Worm (Caenorhabditis elegans) whole organism, L2 larva: ENCODE measurements around the gene act-2.

ENCODE experiments used
- C34F6.9 ChIP-seq: fragments of 150-350 bp; optimal IDR thresholded peaks from 2 replicates; lab custom pipeline; 2014; ENCODE audit warnings: missing biosample characterization, missing genetic modification characterization
- F13H6.1 ChIP-seq: sonication (generic microtip); optimal IDR thresholded peaks from 2 replicates; lab custom pipeline; 2016; ENCODE audit warnings: missing genetic modification characterization, missing compliant biosample characterization
- R02D3.7 ChIP-seq: fragments of 150-350 bp; optimal IDR thresholded peaks from 2 replicates; lab custom pipeline; 2014; ENCODE audit warnings: missing biosample characterization, missing genetic modification characterization
- Y55F3AM.14 ChIP-seq: fragments of 200-800 bp; sonication (Bioruptor generic); optimal IDR thresholded peaks from 2 replicates; lab custom pipeline; 2018; ENCODE audit warnings: mild to moderate bottlenecking, missing genetic modification characterization, missing compliant biosample characterization
- ama-1 ChIP-seq: fragments of 150-350 bp; optimal IDR thresholded peaks from 2 replicates; lab custom pipeline; 2018; ENCODE audit warnings: inconsistent platforms
- blmp-1 ChIP-seq: sonication (generic microtip); optimal IDR thresholded peaks from 2 replicates; lab custom pipeline; 2017; ENCODE audit warnings: missing genetic modification characterization, mild to moderate bottlenecking, missing compliant biosample characterization, antibody characterized with exemption, moderate library complexity; ENCODE audit not compliant: insufficient read depth
- ceh-16 ChIP-seq: fragments of 150-350 bp; optimal IDR thresholded peaks from 2 replicates; lab custom pipeline; 2014; ENCODE audit warnings: missing biosample characterization, missing genetic modification characterization
- ceh-82 ChIP-seq: fragments of 150-350 bp; optimal IDR thresholded peaks from 2 replicates; lab custom pipeline; 2014; ENCODE audit warnings: missing biosample characterization, missing genetic modification characterization
- crh-2 ChIP-seq: sonication (generic microtip); optimal IDR thresholded peaks from 2 replicates; lab custom pipeline; 2017; ENCODE audit warnings: missing biosample characterization, missing genetic modification characterization
- dmd-4 ChIP-seq: sonication (generic microtip); optimal IDR thresholded peaks from 2 replicates; lab custom pipeline; 2017; ENCODE audit warnings: missing biosample characterization, missing genetic modification characterization
- egl-27 ChIP-seq: sonication (generic microtip); optimal IDR thresholded peaks from 3 replicates; lab custom pipeline; 2017; ENCODE audit warnings: missing biosample characterization, missing genetic modification reagents, missing genetic modification characterization
- elt-1 ChIP-seq: fragments of 150-350 bp; optimal IDR thresholded peaks from 2 replicates; lab custom pipeline; 2014; ENCODE audit warnings: missing biosample characterization, missing genetic modification characterization
- elt-3 ChIP-seq: sonication (generic microtip); optimal IDR thresholded peaks from 2 replicates; lab custom pipeline; 2017; ENCODE audit warnings: missing biosample characterization, missing genetic modification characterization
- fos-1 ChIP-seq: fragments of 150-350 bp; optimal IDR thresholded peaks from 2 replicates; lab custom pipeline; 2014; ENCODE audit warnings: missing biosample characterization, missing genetic modification characterization
- lsy-2 ChIP-seq, 2 experiments: fragments of 150-350 bp in 1 of 2; sonication (generic microtip) in 1 of 2; optimal IDR thresholded peaks; 2 replicates each; lab custom pipeline; 2014 to 2017; ENCODE audit warnings: missing biosample characterization in 2 of 2, missing genetic modification characterization in 2 of 2
- mbf-1 ChIP-seq: sonication (generic microtip); optimal IDR thresholded peaks from 2 replicates; lab custom pipeline; 2017; ENCODE audit warnings: missing biosample characterization, missing genetic modification characterization
- mdl-1 ChIP-seq, 2 experiments: fragments of 150-350 bp in 1 of 2; sonication (generic microtip) in 1 of 2; optimal IDR thresholded peaks; 2 replicates each; lab custom pipeline; 2017; ENCODE audit warnings: missing biosample characterization in 2 of 2, missing genetic modification characterization in 2 of 2
- nhr-10 ChIP-seq: sonication (generic microtip); optimal IDR thresholded peaks from 2 replicates; lab custom pipeline; 2017; ENCODE audit warnings: missing biosample characterization, missing genetic modification characterization
- nhr-11 ChIP-seq: fragments of 150-350 bp; optimal IDR thresholded peaks from 2 replicates; lab custom pipeline; 2014; ENCODE audit warnings: missing biosample characterization, missing genetic modification characterization
- nhr-12 ChIP-seq: fragments of 150-350 bp; optimal IDR thresholded peaks from 2 replicates; lab custom pipeline; 2014; ENCODE audit warnings: missing biosample characterization, missing genetic modification characterization
- nhr-129 ChIP-seq: fragments of 150-350 bp; optimal IDR thresholded peaks from 2 replicates; lab custom pipeline; 2014; ENCODE audit warnings: missing biosample characterization, missing genetic modification characterization
- nhr-21 ChIP-seq: fragments of 150-350 bp; optimal IDR thresholded peaks from 2 replicates; lab custom pipeline; 2014; ENCODE audit warnings: missing biosample characterization, missing genetic modification characterization
- nhr-23 ChIP-seq: fragments of 150-350 bp; optimal IDR thresholded peaks from 2 replicates; lab custom pipeline; 2014; ENCODE audit warnings: missing biosample characterization, missing genetic modification reagents, missing genetic modification characterization
- nhr-237 ChIP-seq: fragments of 150-350 bp; optimal IDR thresholded peaks from 2 replicates; lab custom pipeline; 2014; ENCODE audit warnings: missing biosample characterization, missing genetic modification characterization
- nhr-25 ChIP-seq: fragments of 150-350 bp; sonication (generic microtip); optimal IDR thresholded peaks from 3 replicates; lab custom pipeline; 2014; ENCODE audit warnings: missing biosample characterization, missing genetic modification characterization
- nhr-6 ChIP-seq: fragments of 150-350 bp; optimal IDR thresholded peaks from 2 replicates; lab custom pipeline; 2014; ENCODE audit warnings: missing biosample characterization, missing genetic modification characterization
- nhr-77 ChIP-seq: fragments of 150-350 bp; optimal IDR thresholded peaks from 2 replicates; lab custom pipeline; 2014; ENCODE audit warnings: missing biosample characterization, missing genetic modification characterization
- peb-1 ChIP-seq: fragments of 150-350 bp; optimal IDR thresholded peaks from 2 replicates; lab custom pipeline; 2014; ENCODE audit warnings: missing biosample characterization, missing genetic modification characterization
- sem-4 ChIP-seq: fragments of 150-350 bp; optimal IDR thresholded peaks from 2 replicates; lab custom pipeline; 2014; ENCODE audit warnings: missing biosample characterization, missing genetic modification reagents, missing genetic modification characterization
- skn-1 ChIP-seq: sonication (generic microtip); optimal IDR thresholded peaks from 2 replicates; lab custom pipeline; 2017; ENCODE audit warnings: missing biosample characterization, missing genetic modification characterization
- sma-3 ChIP-seq: sonication (generic microtip); optimal IDR thresholded peaks from 2 replicates; lab custom pipeline; 2016; ENCODE audit warnings: missing genetic modification reagents, missing genetic modification characterization, missing compliant biosample characterization
- sma-9 ChIP-seq, 2 experiments: fragments of 150-350 bp in 1 of 2; sonication (generic microtip) in 1 of 2; optimal IDR thresholded peaks; 2 replicates each; lab custom pipeline; 2014 to 2016; ENCODE audit warnings: missing genetic modification characterization in 2 of 2, mild to moderate bottlenecking in 1 of 2, missing biosample characterization in 1 of 2, missing compliant biosample characterization in 1 of 2, missing genetic modification reagents in 1 of 2, moderate library complexity in 1 of 2
- snpc-4 ChIP-seq: fragments of 150-350 bp; optimal IDR thresholded peaks from 2 replicates; lab custom pipeline; 2014; ENCODE audit warnings: missing biosample characterization, missing genetic modification characterization
- unc-39 ChIP-seq: fragments of 150-350 bp; optimal IDR thresholded peaks from 2 replicates; lab custom pipeline; 2014; ENCODE audit warnings: missing biosample characterization, missing genetic modification characterization
- unc-55 ChIP-seq: fragments of 150-350 bp; sonication (generic microtip); optimal IDR thresholded peaks from 3 replicates; lab custom pipeline; 2014; ENCODE audit warnings: missing biosample characterization, missing genetic modification reagents, missing genetic modification characterization
- zag-1 ChIP-seq: fragments of 150-350 bp; optimal IDR thresholded peaks from 2 replicates; lab custom pipeline; 2014; ENCODE audit warnings: missing biosample characterization, missing genetic modification characterization
- ztf-1 ChIP-seq: fragments of 200-800 bp; sonication (Bioruptor generic); conservative IDR thresholded peaks from 2 replicates; pipeline ENCODE4 v1.3.6; 2022; ENCODE audit warnings: missing genetic modification characterization, missing compliant biosample characterization
- ztf-4 ChIP-seq: fragments of 150-350 bp; optimal IDR thresholded peaks from 2 replicates; lab custom pipeline; 2014; ENCODE audit warnings: missing biosample characterization, missing genetic modification characterization

act-2 gene

ce11 chrV:11121247-11121646 is 43.3 kb upstream of the act-2 start:
- TF ChIP-seq skn-1 (no peak), mdl-1 (tag; optimal IDR thresholded peaks at IDR 0.05; lab: Kevin White, UChicago) (peak; percentile 42 to 61), ceh-16 (tag; lab: Kevin White, UChicago) (no peak), mbf-1 (no peak), nhr-10 (tag; lab: Kevin White, UChicago) (no peak), F13H6.1 (tag; lab: Kevin White, UChicago) (peak; percentile 3), crh-2 (peak; percentile 34), lsy-2 (tag; optimal IDR thresholded peaks at IDR 0.05; lab: Kevin White, UChicago) (peak in 1 of 2 experiments; percentile 62), sma-9 (GFP tag; optimal IDR thresholded peaks at IDR 0.05; lab: Kevin White, UChicago) (peak; percentile 39), sma-9 (tag; optimal IDR thresholded peaks at IDR 0.05; lab: Kevin White, UChicago) (no peak), nhr-129 (tag; lab: Kevin White, UChicago) (peak; percentile 85), dmd-4 (tag; lab: Kevin White, UChicago) (no peak), fos-1 (tag; lab: Kevin White, UChicago) (peak; percentile 23), ceh-82 (tag; lab: Kevin White, UChicago) (no peak), unc-55 (peak; percentile 24), C34F6.9 (tag; lab: Kevin White, UChicago) (peak; percentile 74), ama-1 (lab: Kevin White, UChicago) (peak; percentile 9), ztf-4 (tag; lab: Kevin White, UChicago) (no peak), nhr-25 (tag; lab: Kevin White, UChicago) (peak; percentile 60)

DNA sequence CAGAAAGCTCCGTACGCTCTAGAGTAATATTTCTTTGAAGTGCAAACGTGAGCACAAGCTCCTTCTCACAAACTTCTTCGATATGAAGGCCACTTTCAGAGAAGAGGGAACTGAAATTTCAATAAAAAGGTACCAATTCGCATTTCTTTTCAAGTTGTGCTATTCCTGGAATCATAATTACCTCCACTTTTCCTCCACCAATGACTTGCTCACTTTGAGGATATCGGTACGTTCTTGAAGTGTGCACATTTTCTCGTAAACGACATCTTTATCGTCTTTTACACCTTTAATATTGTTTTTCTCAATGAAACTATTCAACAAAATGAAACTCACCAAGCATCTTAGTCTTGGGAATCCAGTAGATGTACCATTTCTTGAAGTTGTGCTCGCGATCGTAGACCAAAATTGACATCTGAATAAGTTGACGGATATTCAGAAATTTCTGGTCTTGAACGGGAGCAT is 41.4 kb upstream of the act-2 start, which contains the start of gene scb-1:
Gene scb-1 (minus strand): TSS at position 412 of the 462 bp plus-strand sequence.
- peak; percentile 8 for TF ChIP-seq nhr-25 (tag; lab: Kevin White, UChicago)
- TF ChIP-seq F13H6.1 (tag; lab: Kevin White, UChicago): no peak
- TF ChIP-seq nhr-129 (tag; lab: Kevin White, UChicago): peak; percentile 2
- no peak for TF ChIP-seq blmp-1
- TF ChIP-seq Y55F3AM.14 (GFP tag; lab: Kevin White, UChicago): peak; percentile 26

- no peak for TF ChIP-seq blmp-1
- no peak for TF ChIP-seq dmd-4 (tag; lab: Kevin White, UChicago)
- no peak for TF ChIP-seq ztf-1 (GFP tag; lab: Robert Waterston, UW)
- no peak for TF ChIP-seq peb-1 (tag; lab: Kevin White, UChicago)
- no peak for TF ChIP-seq mdl-1 (tag; optimal IDR thresholded peaks at IDR 0.05; lab: Kevin White, UChicago)
- TF ChIP-seq nhr-21 (tag; lab: Kevin White, UChicago): no peak
- no peak for TF ChIP-seq elt-1
- TF ChIP-seq unc-39: no peak
- peak; percentile 6 for TF ChIP-seq nhr-129 (tag; lab: Kevin White, UChicago)
- TF ChIP-seq ama-1 (lab: Kevin White, UChicago): peak; percentile 77
- TF ChIP-seq crh-2: no peak
- no peak for TF ChIP-seq nhr-11 (tag; lab: Kevin White, UChicago)
- peak; percentile 12 for TF ChIP-seq sma-9 (GFP tag; optimal IDR thresholded peaks at IDR 0.05; lab: Kevin White, UChicago)
- no peak for TF ChIP-seq sma-9 (tag; optimal IDR thresholded peaks at IDR 0.05; lab: Kevin White, UChicago)
- TF ChIP-seq nhr-6 (tag; lab: Kevin White, UChicago): no peak
- no peak for TF ChIP-seq ceh-16 (tag; lab: Kevin White, UChicago)
- no peak for TF ChIP-seq sem-4 (tag; lab: Kevin White, UChicago)
- no peak for TF ChIP-seq nhr-23 (tag; lab: Kevin White, UChicago)
- no peak for TF ChIP-seq zag-1 (tag; lab: Kevin White, UChicago)
- peak in 1 of 2 experiments; percentile 48 for TF ChIP-seq lsy-2 (tag; optimal IDR thresholded peaks at IDR 0.05; lab: Kevin White, UChicago)
- TF ChIP-seq elt-3 (tag; lab: Kevin White, UChicago): no peak
- no peak for TF ChIP-seq egl-27 (tag; lab: Kevin White, UChicago)
- TF ChIP-seq unc-55: no peak
- no peak for TF ChIP-seq R02D3.7 (tag; lab: Kevin White, UChicago)
- TF ChIP-seq nhr-237 (tag; lab: Kevin White, UChicago): no peak
- TF ChIP-seq nhr-25 (tag; lab: Kevin White, UChicago): no peak
- no peak for TF ChIP-seq fos-1 (tag; lab: Kevin White, UChicago)
- no peak for TF ChIP-seq F13H6.1 (tag; lab: Kevin White, UChicago)
- TF ChIP-seq sma-3: peak; percentile 28
- TF ChIP-seq ztf-4 (tag; lab: Kevin White, UChicago): peak; percentile 30
- no peak for TF ChIP-seq nhr-77 (tag; lab: Kevin White, UChicago)
- TF ChIP-seq nhr-12: no peak
- TF ChIP-seq snpc-4 (tag; lab: Kevin White, UChicago): no peak
These were observed 40.3 kb upstream of the act-2 start for ce11 chrV:11118179-11118725.
